Worm (Caenorhabditis elegans) whole organism, dauer: Measurements from ENCODE around the gene prp-8.

Experiments used
- unc-62 ChIP-seq: sonication (generic microtip); optimal IDR thresholded peaks from 2 replicates; lab custom pipeline; 2017; ENCODE audit warnings: missing biosample characterization, missing genetic modification reagents, missing genetic modification characterization

prp-8 gene

DNA sequence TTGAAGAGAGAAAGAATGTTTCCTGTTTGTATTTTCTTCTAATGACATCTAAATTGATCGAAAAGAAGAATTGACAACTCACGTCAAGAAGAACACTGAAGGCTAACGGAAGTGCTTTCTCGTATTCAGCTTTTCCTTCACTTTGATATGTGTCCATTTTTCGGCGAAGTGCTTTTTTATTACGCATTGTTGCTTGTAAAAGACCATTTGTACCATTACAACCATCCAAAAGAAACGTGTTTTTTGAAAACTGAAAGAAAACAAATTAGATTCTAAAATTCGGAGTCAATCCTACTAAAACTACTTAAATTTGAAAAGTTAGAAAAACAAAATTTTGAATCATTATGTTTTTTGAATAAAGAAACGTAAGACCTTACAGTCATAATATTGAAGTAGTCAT lies 34.9 kb downstream of the prp-8 start:
- TF ChIP-seq unc-62 (GFP tag; lab: Kevin White, UChicago): no peak

DNA sequence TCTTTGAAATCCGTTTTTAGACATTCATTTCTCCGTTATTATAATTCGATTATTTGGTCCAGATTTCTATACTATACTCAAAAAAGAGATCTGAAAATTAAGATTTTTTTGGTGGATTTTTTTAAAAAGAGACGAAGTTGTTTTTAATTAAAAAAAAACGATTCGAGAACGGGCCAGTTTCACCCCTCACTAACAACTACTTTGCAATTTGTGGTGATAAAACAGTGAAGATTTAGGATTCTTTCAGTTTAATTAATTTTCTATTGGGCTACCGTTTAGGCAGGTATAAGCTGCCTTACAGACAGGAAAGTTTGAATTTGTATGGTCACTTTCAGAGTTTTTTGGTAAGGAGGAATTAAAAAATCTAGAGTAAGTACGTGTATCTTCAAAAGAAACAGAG lies 36.9 kb downstream of the prp-8 start, which contains the start of gene unc-36:
TSS of gene unc-36 (minus strand) at position 101 of the 400 bp plus-strand sequence.
- no peak for TF ChIP-seq unc-62 (GFP tag; lab: Kevin White, UChicago)

DNA sequence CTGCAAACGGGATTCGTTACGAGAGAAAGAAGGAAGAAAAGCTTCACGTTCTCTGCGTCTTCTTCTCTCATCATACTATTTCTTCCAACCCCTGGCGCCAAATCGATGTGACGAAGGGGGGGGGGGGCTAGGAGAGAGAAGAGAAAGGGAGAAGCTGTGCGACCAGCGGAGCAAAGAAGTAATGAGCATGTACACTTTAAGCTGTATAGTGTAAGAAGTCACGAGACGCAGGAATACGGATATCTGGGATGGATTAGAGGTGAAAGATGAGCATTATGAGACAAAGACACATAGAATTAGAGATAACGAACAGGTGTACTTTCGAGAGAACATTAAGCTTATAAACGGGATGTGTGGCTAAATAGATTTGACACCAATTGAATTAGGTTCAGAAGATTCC lies 37.6 kb downstream of the prp-8 start:
- TF ChIP-seq unc-62 (GFP tag; lab: Kevin White, UChicago): no peak

DNA sequence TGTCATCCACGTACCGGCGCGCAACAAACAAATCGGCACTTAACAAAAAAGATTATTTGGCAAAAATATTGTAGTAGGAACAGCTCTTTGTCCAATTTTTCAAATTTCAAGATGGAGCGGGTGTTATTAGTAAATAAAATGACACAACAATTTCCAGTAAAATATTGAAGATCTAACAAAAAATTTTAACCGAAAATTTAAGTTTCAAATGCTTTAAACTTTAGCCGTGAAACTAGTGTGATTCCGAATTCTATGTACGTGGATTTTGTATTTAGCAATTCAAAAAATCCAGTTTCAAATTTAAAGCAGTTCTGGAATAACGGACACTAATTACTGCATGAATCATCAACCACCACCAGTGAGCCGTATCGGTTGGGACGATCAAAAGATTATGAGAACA lies 38.6 kb downstream of the prp-8 start, which contains the start of gene snb-5:
TSS of gene snb-5 (plus strand) at position 301 of the 400 bp plus-strand sequence.
- no peak for TF ChIP-seq unc-62 (GFP tag; lab: Kevin White, UChicago)

DNA sequence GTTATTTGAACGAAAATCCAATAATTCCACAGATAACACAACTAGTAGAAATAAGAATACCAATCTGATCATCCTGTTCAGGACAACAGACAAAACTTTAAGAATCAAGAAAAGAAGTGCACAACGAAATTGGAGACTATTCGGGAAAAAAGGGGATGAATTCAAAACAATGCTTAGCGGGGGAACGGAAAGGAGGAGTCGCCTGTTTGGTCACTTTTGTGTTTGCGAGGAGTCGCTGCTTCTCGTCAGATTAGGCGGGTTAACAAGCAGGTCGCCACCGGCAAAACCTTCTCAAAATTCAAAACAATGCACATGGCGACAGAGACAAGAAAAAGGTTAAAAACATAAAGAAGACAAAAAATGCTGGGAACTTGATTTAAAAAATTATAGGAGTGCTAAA lies 45.6 kb downstream of the prp-8 start, which contains the start of gene C30A5.10:
TSS of gene C30A5.10 (minus strand) at position 101 of the 400 bp plus-strand sequence.
- TF ChIP-seq unc-62 (GFP tag; lab: Kevin White, UChicago): no peak

DNA sequence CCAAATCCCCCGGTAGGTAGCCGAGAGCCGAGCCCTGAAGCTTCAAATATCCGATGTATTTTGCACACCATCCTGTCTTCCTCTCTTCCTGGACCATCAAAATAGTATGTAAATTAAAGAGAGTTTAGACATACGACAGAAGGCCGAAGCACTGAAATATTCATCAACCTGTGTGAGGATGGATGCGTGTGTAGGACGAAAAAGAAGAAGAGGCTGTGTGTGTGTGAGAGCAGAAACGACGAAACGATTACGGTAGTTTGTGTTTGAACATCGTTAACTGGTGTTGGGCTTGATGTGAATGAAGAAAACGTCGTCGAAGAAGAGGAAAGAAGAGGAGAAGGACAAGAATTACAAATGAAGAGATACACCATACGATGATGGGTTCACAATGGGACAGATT lies 47.4 kb downstream of the prp-8 start:
- no peak for TF ChIP-seq unc-62 (GFP tag; lab: Kevin White, UChicago)

DNA sequence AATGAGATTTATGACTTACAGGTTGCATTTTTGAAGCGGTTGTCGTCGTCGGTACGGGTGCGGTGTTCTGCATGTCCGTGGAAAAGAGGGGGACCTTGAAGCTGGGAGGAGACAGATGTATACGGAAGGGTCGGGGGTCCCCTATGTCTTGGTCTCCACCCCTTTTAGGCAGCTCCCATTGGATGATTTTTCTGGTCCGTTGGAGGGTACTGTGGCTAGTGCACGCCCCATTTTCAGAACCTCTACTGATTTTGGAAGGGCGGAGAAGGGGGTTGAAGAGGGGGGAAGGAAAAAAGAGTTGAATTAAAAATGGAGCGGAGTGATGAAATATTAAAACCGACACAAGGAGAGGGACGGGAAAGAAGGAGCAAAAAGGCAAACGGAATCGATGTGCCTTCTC lies 52.1 kb downstream of the prp-8 start, which contains the start of gene unc-86:
TSS of gene unc-86 (minus strand) at position 113 of the 400 bp plus-strand sequence.
- TF ChIP-seq unc-62 (GFP tag; lab: Kevin White, UChicago): no peak

DNA sequence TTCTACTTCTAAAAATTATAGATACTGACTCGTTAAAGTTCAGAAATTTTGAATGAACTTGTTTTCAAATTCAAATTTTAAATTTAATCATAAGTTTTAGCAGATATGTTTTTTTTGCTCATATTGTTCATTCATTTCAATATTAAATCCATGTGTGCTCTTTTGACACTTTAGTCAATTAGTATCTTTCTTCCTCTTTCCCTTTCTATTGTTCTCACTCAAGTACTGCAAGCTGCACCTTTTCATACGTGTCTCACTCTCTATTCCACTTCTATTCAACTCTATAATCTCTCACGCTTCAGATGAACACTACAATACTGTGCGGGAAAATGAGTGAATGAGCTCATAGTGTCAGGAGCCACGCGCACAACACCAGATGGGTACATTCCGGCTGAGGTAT lies 53.7 kb downstream of the prp-8 start, which contains the start of gene C30A5.16:
TSS of gene C30A5.16 (plus strand) at position 301 of the 400 bp plus-strand sequence.
- TF ChIP-seq unc-62 (GFP tag; lab: Kevin White, UChicago): no peak

DNA sequence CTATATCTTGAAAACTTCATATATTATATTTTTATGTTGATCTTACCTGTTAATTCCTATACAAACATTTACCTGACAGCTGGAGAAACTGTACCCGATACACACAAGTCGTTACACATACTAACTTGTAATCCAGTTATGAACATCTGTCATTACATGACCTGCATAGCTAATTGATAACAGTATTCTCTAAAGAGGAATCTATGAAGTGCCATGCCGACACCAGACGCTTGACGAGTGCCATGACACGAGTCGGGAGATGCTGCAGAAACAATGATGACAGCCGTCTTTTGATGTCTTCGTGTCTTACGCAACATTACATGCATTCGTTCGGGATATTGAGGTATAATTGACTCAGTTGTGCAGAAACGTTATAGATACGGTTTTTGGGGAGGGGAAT lies 55.9 kb downstream of the prp-8 start:
- TF ChIP-seq unc-62 (GFP tag; lab: Kevin White, UChicago): no peak
